Worm (Caenorhabditis elegans) whole organism, midembryonic: ENCODE measurements around the gene abu-1.

Experiments
- flt-1 ChIP-seq: fragments of 200-800 bp; sonication (Bioruptor generic); IDR thresholded peaks from 2 replicates; pipeline ENCODE4 v1.3.6; 2022; ENCODE audit warnings: missing genetic modification characterization, missing compliant biosample characterization
- med-1 ChIP-seq: sonication (generic microtip); optimal IDR thresholded peaks from 2 replicates; lab custom pipeline; 2017; ENCODE audit warnings: missing genetic modification characterization, mild to moderate bottlenecking, missing compliant biosample characterization, antibody characterized with exemption, missing genetic modification reagents; ENCODE audit not compliant: insufficient read depth
- ref-1 ChIP-seq: fragments of 200-800 bp; sonication (Bioruptor generic); conservative IDR thresholded peaks from 2 replicates; pipeline ENCODE4 v1.3.6; 2022; ENCODE audit warnings: missing genetic modification reagents, missing genetic modification characterization, missing compliant biosample characterization
- tab-1 ChIP-seq: fragments of 200-800 bp; sonication (Bioruptor generic); IDR thresholded peaks from 2 replicates; pipeline ENCODE4 v1.3.6; 2022; ENCODE audit warnings: missing genetic modification characterization, missing compliant biosample characterization
- ztf-23 ChIP-seq: fragments of 200-800 bp; sonication (Bioruptor generic); IDR thresholded peaks from 2 replicates; pipeline ENCODE4 v1.3.6; 2022; ENCODE audit warnings: missing genetic modification reagents, missing genetic modification characterization, missing compliant biosample characterization

DNA sequence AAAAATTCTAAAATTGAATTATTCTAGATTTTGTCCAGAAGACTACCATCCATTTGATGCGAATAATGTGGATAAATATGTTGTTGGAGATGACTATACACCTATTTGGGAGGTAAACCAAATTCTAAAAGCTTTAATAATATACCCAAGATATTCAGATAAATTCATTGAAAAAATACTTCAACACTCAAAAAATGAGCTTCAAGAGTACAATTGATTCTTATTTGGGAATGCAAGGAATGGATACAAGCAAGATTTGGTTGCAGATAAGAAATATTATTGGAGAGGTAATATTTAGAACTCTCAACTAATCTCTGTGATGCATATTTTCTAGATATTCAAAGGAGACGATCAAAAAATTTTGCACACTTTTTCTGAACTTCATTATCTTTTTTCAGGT, 21.4 kb downstream of the abu-1 start:
- TF ChIP-seq tab-1 (GFP tag; lab: Robert Waterston, UW) (no peak), flt-1 (no peak), med-1 (no peak), ref-1 (GFP tag; lab: Robert Waterston, UW) (no peak), ztf-23 (GFP tag; lab: Robert Waterston, UW) (no peak)
